Worm (Caenorhabditis elegans) whole organism, young adult: Measurements from ENCODE around the gene him-5.
A peak's percentile ranks its signal among the peaks of the same experiment; 100 is the strongest.

Experiments
- D2030.7 ChIP-seq: fragments of 200-800 bp; sonication (Bioruptor generic); IDR thresholded peaks from 2 replicates; pipeline ENCODE4 v1.3.6; 2022; ENCODE audit warnings: missing genetic modification reagents, missing genetic modification characterization, missing compliant biosample characterization
- F57C9.4 ChIP-seq: sonication (generic microtip); optimal IDR thresholded peaks from 2 replicates; lab custom pipeline; 2017; ENCODE audit warnings: mild to moderate bottlenecking, missing genetic modification characterization, missing compliant biosample characterization
- let-526 ChIP-seq: fragments of 200-800 bp; sonication (Bioruptor generic); IDR thresholded peaks from 2 replicates; pipeline ENCODE4 v1.3.6; 2022; ENCODE audit warnings: missing genetic modification reagents, missing genetic modification characterization, missing compliant biosample characterization
- snpc-4 ChIP-seq, 5 experiments: fragments of 150-350 bp in 1 of 5; sonication (generic microtip) in 4 of 5; optimal IDR thresholded peaks; 2 replicates each; lab custom pipeline; 2014 to 2018; ENCODE audit warnings: missing genetic modification characterization in 5 of 5, missing biosample characterization in 3 of 5, antibody characterized with exemption in 2 of 5, mild to moderate bottlenecking in 2 of 5, missing compliant biosample characterization in 2 of 5, missing genotype in 2 of 5, moderate library complexity in 2 of 5, missing genetic modification reagents in 1 of 5
- tbp1 ChIP-seq: fragments of 200-800 bp; sonication (Bioruptor generic); optimal IDR thresholded peaks from 2 replicates; lab custom pipeline; 2018; ENCODE audit warnings: mild to moderate bottlenecking, missing genetic modification characterization, missing compliant biosample characterization
- ztf-28 ChIP-seq: fragments of 200-800 bp; sonication (Bioruptor generic); IDR thresholded peaks from 2 replicates; pipeline ENCODE4 v1.3.6; 2022; ENCODE audit warnings: missing genetic modification reagents, missing genetic modification characterization, missing compliant biosample characterization

- no peak for TF ChIP-seq let-526 (GFP tag; lab: Robert Waterston, UW)
- peak; percentile 1 for TF ChIP-seq tbp1 (GFP tag; lab: Kevin White, UChicago)
- no peak for TF ChIP-seq snpc-4 (GFP tag; optimal IDR thresholded peaks at IDR 0.05; lab: Kevin White, UChicago)
- TF ChIP-seq snpc-4 (tag; optimal IDR thresholded peaks at IDR 0.05; lab: Kevin White, UChicago): peak in 1 of 4 experiments; percentile 8
- no peak for TF ChIP-seq ztf-28
- no peak for TF ChIP-seq F57C9.4 (tag; lab: Kevin White, UChicago)
- no peak for TF ChIP-seq D2030.7 (GFP tag; lab: Robert Waterston, UW)
Observed at ce11 chrV:14136152-14136551, 45.9 kb downstream of the him-5 start.
